Fruit fly (Drosophila melanogaster) whole organism, embryonic: ENCODE results near the gene alpha-Est1.

Experiments
- CG8281 ChIP-seq: fragments of 200-800 bp; sonication (Bioruptor generic); optimal IDR thresholded peaks from 2 replicates; lab custom pipeline; 2018; ENCODE audit warnings: missing biosample characterization, mild to moderate bottlenecking, missing genetic modification characterization, moderate library complexity
- CG9727 ChIP-seq: fragments of 200-800 bp; sonication (Bioruptor generic); optimal IDR thresholded peaks from 3 replicates; lab custom pipeline; 2017; ENCODE audit warnings: missing biosample characterization, mild to moderate bottlenecking, missing genetic modification characterization
- ara ChIP-seq: fragments of 200-800 bp; sonication (Bioruptor generic); IDR thresholded peaks from 2 replicates; pipeline ENCODE4 v1.3.6; 2022; ENCODE audit warnings: missing biosample characterization, missing genetic modification characterization
- ro ChIP-seq: fragments of 200-800 bp; sonication (Bioruptor generic); IDR thresholded peaks from 2 replicates; pipeline ENCODE4 v1.3.6; 2022; ENCODE audit warnings: missing biosample characterization, missing genetic modification characterization

DNA sequence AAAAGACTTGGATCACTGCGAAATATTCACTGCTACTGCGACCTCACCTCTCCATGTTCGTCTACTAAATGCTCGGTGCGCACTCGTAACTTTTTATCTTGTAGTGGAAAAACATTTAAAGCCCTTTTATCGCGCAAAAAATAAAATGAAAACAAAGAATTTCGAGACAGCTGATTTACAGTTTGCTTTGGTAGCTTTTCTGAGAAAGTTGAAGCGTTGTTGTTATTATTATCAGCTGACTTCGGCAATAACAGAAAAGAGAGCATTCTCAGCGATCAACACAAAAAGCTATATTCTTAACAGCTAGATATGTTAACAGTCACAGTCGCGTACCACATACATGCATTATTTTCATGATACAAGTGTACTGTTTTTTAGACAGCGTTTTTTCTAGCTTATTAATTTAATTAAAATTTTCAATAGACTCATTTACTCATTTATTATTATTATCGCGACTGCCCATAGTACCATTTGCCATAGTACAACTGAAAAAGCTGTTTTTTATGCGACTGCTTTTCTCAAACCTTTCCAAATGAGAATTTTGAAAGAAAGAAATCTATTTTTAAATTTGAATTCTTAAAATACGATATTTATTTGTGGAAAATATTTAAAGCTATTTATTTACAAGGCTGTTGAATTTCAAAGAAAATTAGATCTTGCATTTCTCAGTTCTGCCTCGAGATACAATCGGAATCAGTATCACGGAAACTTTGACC is 7.6 kb downstream of the alpha-Est1 start, which contains the start of the genes alpha-Est3 and alpha-Est2:
- TF ChIP-seq CG9727 (GFP tag; lab: Kevin White, UChicago) (no peak), ro (GFP tag; lab: Robert Waterston, UW) (no peak), CG8281 (tag; lab: Kevin White, UChicago) (no peak), ara (GFP tag; lab: Robert Waterston, UW) (no peak)
